Worm (Caenorhabditis elegans) whole organism, L1 larva: Measurements from ENCODE around the gene prdx-3.
A peak's percentile ranks its signal among the peaks of the same experiment; 100 is the strongest.

Source experiments
- C16A3.4 ChIP-seq: fragments of 150-350 bp; optimal IDR thresholded peaks from 2 replicates; lab custom pipeline; 2014; ENCODE audit warnings: missing biosample characterization, missing genetic modification characterization
- F16B12.6 ChIP-seq: fragments of 150-350 bp; optimal IDR thresholded peaks from 2 replicates; lab custom pipeline; 2014; ENCODE audit warnings: missing biosample characterization, missing genetic modification characterization
- aha-1 ChIP-seq: fragments of 150-350 bp; optimal IDR thresholded peaks from 2 replicates; lab custom pipeline; 2014; ENCODE audit warnings: missing biosample characterization, missing genetic modification characterization
- alr-1 ChIP-seq: fragments of 200-800 bp; sonication (Bioruptor generic); optimal IDR thresholded peaks from 2 replicates; lab custom pipeline; 2018; ENCODE audit warnings: borderline replicate concordance, mild to moderate bottlenecking, missing genetic modification characterization, missing compliant biosample characterization
- blmp-1 ChIP-seq: fragments of 150-350 bp; optimal IDR thresholded peaks from 2 replicates; lab custom pipeline; 2014; ENCODE audit warnings: missing biosample characterization, missing genetic modification characterization
- ceh-82 ChIP-seq, 3 experiments: fragments of 150-350 bp in 1 of 3; sonication (generic microtip) in 2 of 3; optimal IDR thresholded peaks; 2 replicates each; lab custom pipeline; 2014 to 2017; ENCODE audit warnings: missing biosample characterization in 3 of 3, missing genetic modification characterization in 3 of 3
- ceh-90 ChIP-seq: sonication (generic microtip); optimal IDR thresholded peaks from 2 replicates; lab custom pipeline; 2016; ENCODE audit warnings: missing genetic modification characterization, missing compliant biosample characterization
- dpl-1 ChIP-seq, 3 experiments: fragments of 150-350 bp in 2 of 3; sonication (generic microtip) in 1 of 3; optimal IDR thresholded peaks; 2 replicates each; lab custom pipeline; 2014 to 2017; ENCODE audit warnings: missing biosample characterization in 3 of 3, missing genetic modification characterization in 3 of 3, missing genetic modification reagents in 3 of 3
- efl-1 ChIP-seq, 4 experiments: fragments of 150-350 bp; optimal IDR thresholded peaks in 3 of 4; peaks in 1 of 4; 1 replicate in 1 of 4; 2 replicates in 3 of 4; lab custom pipeline; 2014; ENCODE audit warnings: missing biosample characterization in 2 of 4, missing genetic modification characterization in 2 of 4, missing genetic modification reagents in 2 of 4
- egl-13 ChIP-seq: sonication (generic microtip); optimal IDR thresholded peaks from 2 replicates; lab custom pipeline; 2016; ENCODE audit warnings: missing genotype, missing genetic modification reagents, missing genetic modification characterization, missing compliant biosample characterization
- ets-5 ChIP-seq: fragments of 200-800 bp; sonication (Bioruptor generic); IDR thresholded peaks from 2 replicates; pipeline ENCODE4 v1.3.6; 2022; ENCODE audit warnings: missing genetic modification characterization, missing compliant biosample characterization
- fkh-4 ChIP-seq: sonication (generic microtip); optimal IDR thresholded peaks from 2 replicates; lab custom pipeline; 2016; ENCODE audit warnings: missing compliant biosample characterization, missing genetic modification characterization, borderline replicate concordance
- fkh-8 ChIP-seq: sonication (generic microtip); optimal IDR thresholded peaks from 2 replicates; lab custom pipeline; 2016; ENCODE audit warnings: mild to moderate bottlenecking, missing genetic modification characterization, missing compliant biosample characterization
- fos-1 ChIP-seq: fragments of 150-350 bp; optimal IDR thresholded peaks from 2 replicates; lab custom pipeline; 2014; ENCODE audit warnings: missing biosample characterization, missing genetic modification characterization
- grh-1 ChIP-seq: fragments of 200-800 bp; sonication (Bioruptor generic); IDR thresholded peaks from 2 replicates; pipeline ENCODE4 v1.3.6; 2022; ENCODE audit warnings: missing genetic modification reagents, missing genetic modification characterization, missing compliant biosample characterization
- lin-13 ChIP-seq: fragments of 150-350 bp; optimal IDR thresholded peaks from 2 replicates; lab custom pipeline; 2014; ENCODE audit warnings: missing biosample characterization, missing genetic modification reagents, missing genetic modification characterization
- lin-15B ChIP-seq: fragments of 150-350 bp; sonication (generic microtip); optimal IDR thresholded peaks from 3 replicates; lab custom pipeline; 2014; ENCODE audit warnings: missing biosample characterization, missing genetic modification characterization
- lin-35 ChIP-seq, 2 experiments: fragments of 150-350 bp; optimal IDR thresholded peaks; 2 replicates each; lab custom pipeline; 2014; ENCODE audit warnings: missing biosample characterization in 2 of 2, missing genetic modification characterization in 2 of 2, missing genetic modification reagents in 2 of 2
- lin-39 ChIP-seq: fragments of 150-350 bp; optimal IDR thresholded peaks from 2 replicates; lab custom pipeline; 2014; ENCODE audit warnings: missing biosample characterization, missing genetic modification reagents, missing genetic modification characterization
- lsy-2 ChIP-seq, 2 experiments: fragments of 150-350 bp; optimal IDR thresholded peaks; 2 replicates each; lab custom pipeline; 2014; ENCODE audit warnings: missing biosample characterization in 2 of 2, missing genetic modification characterization in 2 of 2
- mdl-1 ChIP-seq, 2 experiments: fragments of 150-350 bp; optimal IDR thresholded peaks; 2 replicates each; lab custom pipeline; 2014 to 2017; ENCODE audit warnings: missing biosample characterization in 2 of 2, missing genetic modification characterization in 2 of 2, inconsistent platforms in 1 of 2
- mep-1 ChIP-seq: fragments of 150-350 bp; optimal IDR thresholded peaks from 2 replicates; lab custom pipeline; 2014; ENCODE audit warnings: missing biosample characterization, missing genetic modification characterization
- nhr-12 ChIP-seq: sonication (generic microtip); optimal IDR thresholded peaks from 2 replicates; lab custom pipeline; 2017; ENCODE audit warnings: missing biosample characterization, missing genetic modification characterization
- nhr-77 ChIP-seq: fragments of 150-350 bp; optimal IDR thresholded peaks from 2 replicates; lab custom pipeline; 2014; ENCODE audit warnings: missing biosample characterization, missing genetic modification characterization
- skn-1 ChIP-seq: fragments of 150-350 bp; optimal IDR thresholded peaks from 2 replicates; lab custom pipeline; 2014; ENCODE audit warnings: missing biosample characterization, missing genetic modification characterization
- snpc-4 ChIP-seq: fragments of 150-350 bp; optimal IDR thresholded peaks from 2 replicates; lab custom pipeline; 2014; ENCODE audit warnings: missing biosample characterization, missing genetic modification characterization
- sox-4 ChIP-seq: sonication (generic microtip); optimal IDR thresholded peaks from 2 replicates; lab custom pipeline; 2016; ENCODE audit warnings: missing genetic modification characterization, missing compliant biosample characterization
- unc-30 ChIP-seq: sonication (generic microtip); optimal IDR thresholded peaks from 2 replicates; lab custom pipeline; 2017; ENCODE audit warnings: missing biosample characterization, missing genetic modification characterization
- unc-86 ChIP-seq: sonication (generic microtip); optimal IDR thresholded peaks from 2 replicates; lab custom pipeline; 2016; ENCODE audit warnings: missing genetic modification characterization, missing compliant biosample characterization
- vab-15 ChIP-seq: sonication (generic microtip); optimal IDR thresholded peaks from 2 replicates; lab custom pipeline; 2017; ENCODE audit warnings: missing genotype, mild to moderate bottlenecking, missing genetic modification characterization, missing compliant biosample characterization
- xbp-1 ChIP-seq: sonication (generic microtip); optimal IDR thresholded peaks from 2 replicates; lab custom pipeline; 2016; ENCODE audit warnings: missing genetic modification characterization, missing compliant biosample characterization
- zag-1 ChIP-seq: fragments of 150-350 bp; optimal IDR thresholded peaks from 2 replicates; lab custom pipeline; 2014; ENCODE audit warnings: missing biosample characterization, missing genetic modification characterization
- ztf-11 ChIP-seq, 2 experiments: sonication (generic microtip); optimal IDR thresholded peaks; 2 replicates each; lab custom pipeline; 2016 to 2017; ENCODE audit warnings: missing genetic modification characterization in 2 of 2, missing biosample characterization in 1 of 2, missing compliant biosample characterization in 1 of 2

Gene prdx-3

ce11 chrIII:4395857-4396256, 11.4 kb upstream of the prdx-3 start:
- TF ChIP-seq grh-1, result no peak
- no peak for TF ChIP-seq sox-4

ce11 chrIII:4397115-4397514, 10.1 kb upstream of the prdx-3 start, which contains the start of gene R07E5.5:
Gene R07E5.5, plus strand, starts transcription at chrIII:4397415.
- TF ChIP-seq lin-13 (no peak), snpc-4 (no peak), fkh-4 (tag; lab: Kevin White, UChicago) (no peak), fkh-8 (no peak), blmp-1 (tag; lab: Kevin White, UChicago) (no peak), alr-1 (tag; lab: Kevin White, UChicago) (no peak), efl-1 (optimal IDR thresholded peaks at IDR 0.05; lab: Kevin White, UChicago) (no peak), efl-1 (GFP tag; optimal IDR thresholded peaks at IDR 0.05 in 1 of 2; lab: Kevin White, UChicago) (no peak), nhr-77 (tag; lab: Kevin White, UChicago) (no peak), lsy-2 (tag; optimal IDR thresholded peaks at IDR 0.05; lab: Kevin White, UChicago) (no peak), ztf-11 (tag; optimal IDR thresholded peaks at IDR 0.05; lab: Kevin White, UChicago) (no peak), ets-5 (no peak), vab-15 (no peak), zag-1 (no peak)

- TF ChIP-seq efl-1 (optimal IDR thresholded peaks at IDR 0.05; lab: Kevin White, UChicago) (no peak), efl-1 (GFP tag; optimal IDR thresholded peaks at IDR 0.05 in 1 of 2; lab: Kevin White, UChicago) (peak in 1 of 2 experiments; percentile 37), fkh-8 (no peak)
Observed at ce11 chrIII:4398463-4398862, 8.8 kb upstream of the prdx-3 start, which contains the start of gene R07E5.6. Gene R07E5.6, plus strand, starts transcription at chrIII:4398763.

- TF ChIP-seq vab-15 (no peak), ceh-82 (tag; optimal IDR thresholded peaks at IDR 0.05; lab: Kevin White, UChicago) (no peak), fkh-8 (no peak), unc-30 (tag; lab: Kevin White, UChicago) (no peak), lin-39 (no peak), ceh-90 (no peak)
- TF ChIP-seq, all 84 proteins: peak for 0
Observed at ce11 chrIII:4401142-4401541, 6.1 kb upstream of the prdx-3 start, which contains the start of gene R07E5.15. Gene R07E5.15, plus strand, starts transcription at chrIII:4401442.

- peak; percentile 55 for TF ChIP-seq C16A3.4 (tag; lab: Kevin White, UChicago)
- peak; percentile 2 for TF ChIP-seq fos-1 (tag; lab: Kevin White, UChicago)
- peak; percentile 18 for TF ChIP-seq snpc-4
- TF ChIP-seq fkh-8, result peak; percentile 14
- TF ChIP-seq unc-86 (tag; lab: Kevin White, UChicago), result no peak
- TF ChIP-seq lin-35 (GFP tag; optimal IDR thresholded peaks at IDR 0.05; lab: Kevin White, UChicago), result peak; percentile 48 to 80
- TF ChIP-seq lsy-2 (tag; optimal IDR thresholded peaks at IDR 0.05; lab: Kevin White, UChicago), result peak; percentile 26 to 78
- peak in 1 of 3 experiments; percentile 42 for TF ChIP-seq ceh-82 (tag; optimal IDR thresholded peaks at IDR 0.05; lab: Kevin White, UChicago)
- TF ChIP-seq mdl-1 (tag; optimal IDR thresholded peaks at IDR 0.05; lab: Kevin White, UChicago), result peak in 1 of 2 experiments; percentile 46
- peak; percentile 34 to 71 (median 52) for TF ChIP-seq dpl-1 (GFP tag; optimal IDR thresholded peaks at IDR 0.05; lab: Kevin White, UChicago)
- peak; percentile 51 to 59 for TF ChIP-seq efl-1 (optimal IDR thresholded peaks at IDR 0.05; lab: Kevin White, UChicago)
- TF ChIP-seq efl-1 (GFP tag; optimal IDR thresholded peaks at IDR 0.05 in 1 of 2; lab: Kevin White, UChicago), result peak; percentile 46 to 68
- TF ChIP-seq egl-13 (tag; lab: Kevin White, UChicago), result no peak
- peak; percentile 46 for TF ChIP-seq F16B12.6 (tag; lab: Kevin White, UChicago)
- TF ChIP-seq mep-1 (tag; lab: Kevin White, UChicago), result peak; percentile 59
- peak; percentile 52 for TF ChIP-seq blmp-1 (tag; lab: Kevin White, UChicago)
- TF ChIP-seq lin-15B (tag; lab: Kevin White, UChicago), result peak; percentile 54
- TF ChIP-seq aha-1 (tag; lab: Kevin White, UChicago), result no peak
- no peak for TF ChIP-seq nhr-12
- TF ChIP-seq xbp-1, result peak; percentile 15
- TF ChIP-seq nhr-77 (tag; lab: Kevin White, UChicago), result peak; percentile 4
- peak; percentile 59 for TF ChIP-seq skn-1
Observed at ce11 chrIII:4404339-4404836, 2.9 kb upstream of the prdx-3 start, which contains the start of the genes R07E5.17 and snfc-5. Gene R07E5.17, minus strand, starts transcription at chrIII:4404436. Gene snfc-5, plus strand, starts transcription at chrIII:4404786.
